Fruit fly (Drosophila melanogaster): ENCODE data around the gene Cht5.

Gene Cht5

DNA sequence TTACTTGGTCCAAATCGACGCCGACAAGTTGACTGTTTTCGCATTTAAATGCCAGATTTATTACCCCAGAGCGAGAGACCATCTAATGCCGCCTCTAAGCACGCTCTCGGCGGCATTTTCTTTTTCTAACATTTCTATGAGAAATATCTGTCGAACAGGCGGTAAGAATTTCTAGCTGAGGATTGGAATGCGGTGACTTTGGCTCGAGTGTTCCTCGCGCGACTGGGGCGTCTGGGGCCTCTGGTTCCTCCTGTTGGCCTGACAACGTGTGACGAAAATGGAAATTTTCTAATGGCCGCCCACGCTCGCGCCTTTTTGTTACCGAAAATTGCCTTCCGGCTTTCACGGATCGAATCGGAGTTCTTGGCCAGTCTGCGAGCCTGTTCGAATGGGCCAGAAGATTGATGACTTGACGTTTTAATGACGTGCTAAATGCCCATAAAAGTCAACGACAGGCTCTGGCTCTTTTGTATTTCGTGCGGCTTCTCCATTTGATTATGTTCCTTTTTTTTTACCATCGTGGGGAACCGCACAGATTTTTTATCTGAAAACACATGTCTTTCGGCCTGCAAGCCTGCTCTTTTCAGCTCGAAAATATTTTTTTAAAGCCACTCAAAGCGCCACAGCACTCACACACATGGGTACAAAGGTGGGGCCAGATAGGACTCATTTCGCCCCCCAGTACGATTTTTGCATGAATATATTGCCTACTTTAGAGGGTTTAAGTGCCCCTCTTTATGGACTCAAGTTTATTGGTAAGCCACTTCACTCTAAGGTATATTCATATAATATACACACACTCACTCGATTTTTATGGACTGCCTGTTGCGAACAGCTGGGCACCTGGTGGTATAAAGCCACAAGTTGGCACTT lies 34.1 kb downstream of the Cht5 start:
- TF ChIP-seq CG12768 (GFP tag; optimal IDR thresholded peaks at IDR 0.05): no peak
- no peak for TF ChIP-seq pad (GFP tag; optimal IDR thresholded peaks at IDR 0.05)
- no peak for TF ChIP-seq CG7045 (GFP tag; optimal IDR thresholded peaks at IDR 0.05)
- TF ChIP-seq CG33017 (tag; optimal IDR thresholded peaks at IDR 0.05): no peak
- TF ChIP-seq cnc (optimal IDR thresholded peaks at IDR 0.05): no peak
- no peak for TF ChIP-seq CG7101 (tag; optimal IDR thresholded peaks at IDR 0.05)
- no peak for TF ChIP-seq CG14711 (tag; optimal IDR thresholded peaks at IDR 0.05)
- TF ChIP-seq Crg-1 (GFP tag; optimal IDR thresholded peaks at IDR 0.05): no peak
- no peak for TF ChIP-seq Hr96 (GFP tag; optimal IDR thresholded peaks at IDR 0.05)
- TF ChIP-seq CG1620 (GFP tag; optimal IDR thresholded peaks at IDR 0.05): no peak
- no peak for TF ChIP-seq CG11617 (GFP tag; optimal IDR thresholded peaks at IDR 0.05)
- no peak for TF ChIP-seq kay (GFP tag; ENCODE audit: borderline replicate concordance)
- TF ChIP-seq bab1 (GFP tag; optimal IDR thresholded peaks at IDR 0.05): no peak
- TF ChIP-seq cic (GFP tag; optimal IDR thresholded peaks at IDR 0.05): no peak
- no peak for TF ChIP-seq ovo (GFP tag; optimal IDR thresholded peaks at IDR 0.05)
- TF ChIP-seq tj (GFP tag; optimal IDR thresholded peaks at IDR 0.05): no peak

DNA sequence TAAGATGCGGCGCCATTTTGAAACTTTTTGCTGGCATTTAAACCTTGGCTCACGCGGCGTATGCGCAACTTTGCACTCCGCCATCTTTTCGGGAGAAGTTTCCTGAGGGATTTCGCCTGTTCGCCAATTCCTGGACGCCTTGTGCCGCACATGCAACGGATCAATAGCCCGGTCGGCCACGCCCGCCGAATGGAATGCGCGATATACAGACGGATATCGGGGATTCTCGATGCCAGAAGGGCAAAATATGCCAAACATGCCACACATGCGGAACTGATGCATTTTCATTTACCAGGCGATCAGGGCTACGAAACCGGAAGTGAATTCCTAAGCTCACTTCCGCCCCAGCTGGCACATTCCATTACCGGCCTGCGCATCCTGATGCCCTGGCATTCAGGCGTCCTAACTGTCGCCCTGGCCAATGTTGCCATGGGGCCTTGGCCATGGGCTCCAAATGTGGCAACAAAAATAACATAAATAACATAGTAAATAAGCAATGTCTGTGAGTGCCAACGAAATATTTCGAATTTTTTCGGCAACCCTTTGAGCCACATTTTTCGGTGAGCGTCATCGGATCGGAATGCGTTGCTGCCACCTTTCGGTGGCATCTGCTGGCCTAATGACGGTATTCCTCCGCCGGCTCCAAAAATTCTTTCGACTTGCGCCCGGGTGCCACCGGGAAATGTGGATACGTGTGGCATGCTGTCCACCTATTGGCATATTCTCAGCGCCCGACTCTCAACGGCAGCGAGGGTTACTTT lies 34.9 kb downstream of the Cht5 start:
- no peak for TF ChIP-seq toe (GFP tag; optimal IDR thresholded peaks at IDR 0.05)
- no peak for TF ChIP-seq CG33017 (tag; optimal IDR thresholded peaks at IDR 0.05)
- TF ChIP-seq cic (GFP tag; optimal IDR thresholded peaks at IDR 0.05): no peak
- no peak for TF ChIP-seq Crg-1 (GFP tag; optimal IDR thresholded peaks at IDR 0.05)
- TF ChIP-seq CG14711 (tag; optimal IDR thresholded peaks at IDR 0.05): no peak
- no peak for TF ChIP-seq CG11617 (GFP tag; optimal IDR thresholded peaks at IDR 0.05)
- TF ChIP-seq pad (GFP tag; optimal IDR thresholded peaks at IDR 0.05): no peak
- TF ChIP-seq CG5204 (GFP tag; optimal IDR thresholded peaks at IDR 0.05): no peak
- TF ChIP-seq kay (GFP tag; ENCODE audit: borderline replicate concordance): no peak
- TF ChIP-seq cnc (optimal IDR thresholded peaks at IDR 0.05): no peak
- no peak for TF ChIP-seq ovo (GFP tag; optimal IDR thresholded peaks at IDR 0.05)
- TF ChIP-seq CG7101 (tag; optimal IDR thresholded peaks at IDR 0.05): no peak

DNA sequence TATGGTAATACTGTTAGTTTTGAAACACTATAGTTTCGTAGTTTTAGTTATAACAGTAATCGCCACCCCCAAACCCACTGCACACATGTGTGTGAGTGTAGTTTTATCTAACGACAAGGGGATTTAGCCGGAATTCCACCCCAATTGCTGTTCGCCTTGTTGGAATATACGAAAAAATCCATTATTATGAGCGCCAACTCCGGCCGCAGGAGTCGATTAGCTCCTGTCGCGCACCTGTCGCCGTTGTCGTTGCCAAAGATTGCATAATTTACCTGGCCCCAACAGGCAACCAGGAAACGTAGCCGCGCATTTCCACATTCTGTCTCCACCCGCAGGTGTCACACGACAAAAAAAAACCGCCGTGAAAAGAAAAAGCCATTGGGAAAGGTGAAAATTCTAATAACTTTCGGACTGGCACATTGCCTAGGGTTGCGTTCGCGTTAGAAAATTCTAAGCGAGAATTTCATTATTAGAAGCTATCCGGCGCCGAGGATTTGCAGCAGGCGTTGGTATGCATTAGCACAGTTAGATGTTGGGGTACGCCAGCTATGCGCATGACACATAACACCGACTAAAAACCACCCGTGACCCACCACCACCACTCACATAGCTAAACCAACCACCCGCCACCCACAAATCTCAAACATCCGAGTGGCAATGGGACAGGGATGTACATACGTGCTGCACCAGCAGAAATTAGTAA lies 36.0 kb downstream of the Cht5 start:
- TF ChIP-seq Crg-1 (GFP tag; optimal IDR thresholded peaks at IDR 0.05) (no peak), CG7045 (GFP tag; optimal IDR thresholded peaks at IDR 0.05) (no peak), CG1620 (GFP tag; optimal IDR thresholded peaks at IDR 0.05) (no peak), Hr96 (GFP tag; optimal IDR thresholded peaks at IDR 0.05) (no peak), Mnt (GFP tag; optimal IDR thresholded peaks at IDR 0.05) (no peak), CG7101 (tag; optimal IDR thresholded peaks at IDR 0.05) (no peak), kay (GFP tag; ENCODE audit: borderline replicate concordance) (no peak)

DNA sequence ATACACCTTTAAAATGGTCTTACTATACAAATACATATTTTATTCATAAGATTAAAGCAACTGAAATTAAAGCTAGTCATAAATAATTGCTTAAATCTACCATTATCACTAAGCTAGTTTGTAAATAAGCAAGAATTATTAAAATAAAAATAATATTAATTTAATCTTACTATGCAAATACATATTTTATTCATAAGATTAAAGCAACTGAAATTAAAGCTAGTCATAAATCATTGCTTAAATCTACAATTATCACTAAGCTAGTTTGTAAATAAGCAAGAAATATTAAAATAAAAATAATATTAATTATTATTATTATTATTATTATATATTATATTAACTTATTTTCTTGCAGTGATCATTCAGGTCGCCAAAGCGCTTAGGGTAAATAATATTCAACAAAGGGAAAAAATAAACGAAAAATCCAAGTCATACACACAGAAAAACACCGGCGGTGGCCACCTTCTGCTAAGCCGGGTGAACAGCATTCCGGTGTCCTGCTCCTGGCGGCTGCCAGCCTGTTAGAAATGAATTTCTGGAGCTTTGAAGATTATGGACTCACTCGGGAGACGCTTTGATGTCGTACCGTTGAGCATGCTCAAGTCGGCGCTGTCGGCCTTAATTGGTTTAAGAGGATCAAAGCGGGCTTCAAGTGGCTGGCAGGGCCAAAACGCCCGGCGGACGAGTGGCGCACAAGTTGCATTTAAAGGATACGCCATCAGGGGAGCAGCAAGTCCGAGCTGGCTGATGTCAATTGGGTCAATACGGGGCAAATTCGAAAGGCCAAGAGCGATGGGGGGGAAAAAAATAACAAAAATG lies 36.8 kb downstream of the Cht5 start:
- TF ChIP-seq Crg-1 (GFP tag; optimal IDR thresholded peaks at IDR 0.05) (no peak), Hr96 (GFP tag; optimal IDR thresholded peaks at IDR 0.05) (no peak), CG14711 (tag; optimal IDR thresholded peaks at IDR 0.05) (no peak), bab1 (GFP tag; optimal IDR thresholded peaks at IDR 0.05) (no peak), CG1620 (GFP tag; optimal IDR thresholded peaks at IDR 0.05) (no peak), cic (GFP tag; optimal IDR thresholded peaks at IDR 0.05) (no peak), CG7045 (GFP tag; optimal IDR thresholded peaks at IDR 0.05) (peak; percentile 29), cnc (optimal IDR thresholded peaks at IDR 0.05) (no peak), tj (GFP tag; optimal IDR thresholded peaks at IDR 0.05) (no peak), CG12768 (GFP tag; optimal IDR thresholded peaks at IDR 0.05) (peak; percentile 22), CG5204 (GFP tag; optimal IDR thresholded peaks at IDR 0.05) (no peak), CG33017 (tag; optimal IDR thresholded peaks at IDR 0.05) (peak; percentile 4), kay (GFP tag; ENCODE audit: borderline replicate concordance) (no peak), Mnt (GFP tag; optimal IDR thresholded peaks at IDR 0.05) (no peak)

DNA sequence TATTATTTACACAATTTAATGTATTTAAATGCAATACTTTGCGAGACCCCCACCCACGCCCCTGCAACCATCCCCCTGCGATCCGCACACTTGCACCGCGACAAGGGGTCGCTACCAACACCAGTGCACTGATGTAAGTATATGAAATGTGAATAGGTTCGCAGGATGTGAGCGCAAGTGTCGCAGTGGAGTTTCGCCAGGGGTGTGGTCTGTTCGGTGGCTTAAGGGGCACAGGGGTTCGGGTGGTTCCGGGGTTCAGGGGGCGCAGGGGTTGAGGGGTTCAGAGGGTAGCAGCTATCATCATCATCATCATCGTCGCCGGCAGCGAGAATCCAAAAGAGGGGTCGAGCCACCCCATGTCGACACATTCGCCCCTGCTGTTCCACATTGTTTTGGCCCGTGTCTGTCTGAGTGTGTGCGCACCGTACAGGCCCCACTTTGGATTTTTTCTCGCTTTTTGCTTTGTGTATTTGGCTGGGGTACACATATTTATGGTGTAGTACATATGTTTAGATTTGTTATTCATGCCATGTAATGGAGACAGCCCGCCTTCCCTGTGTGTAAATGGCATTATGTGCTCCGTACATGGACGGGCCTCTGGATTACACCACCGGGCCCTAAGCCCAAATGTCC lies 37.7 kb downstream of the Cht5 start:
- no peak for TF ChIP-seq cic (GFP tag; optimal IDR thresholded peaks at IDR 0.05)
- TF ChIP-seq kay (GFP tag; ENCODE audit: borderline replicate concordance): no peak
- TF ChIP-seq CG5204 (GFP tag; optimal IDR thresholded peaks at IDR 0.05): no peak
- no peak for TF ChIP-seq CG12768 (GFP tag; optimal IDR thresholded peaks at IDR 0.05)
- TF ChIP-seq CG33017 (tag; optimal IDR thresholded peaks at IDR 0.05): no peak
- TF ChIP-seq ovo (GFP tag; optimal IDR thresholded peaks at IDR 0.05): no peak
- TF ChIP-seq CG7101 (tag; optimal IDR thresholded peaks at IDR 0.05): no peak
- TF ChIP-seq Mnt (GFP tag; optimal IDR thresholded peaks at IDR 0.05): no peak
- TF ChIP-seq CG14711 (tag; optimal IDR thresholded peaks at IDR 0.05): no peak
- no peak for TF ChIP-seq tj (GFP tag; optimal IDR thresholded peaks at IDR 0.05)
- no peak for TF ChIP-seq bab1 (GFP tag; optimal IDR thresholded peaks at IDR 0.05)
- TF ChIP-seq Hr96 (GFP tag; optimal IDR thresholded peaks at IDR 0.05): no peak
